Fruit fly (Drosophila melanogaster) whole organism, pupa: ENCODE results near the gene CG42798.
A peak's percentile ranks its signal among the peaks of the same experiment; 100 is the strongest.

ENCODE experiments used
- CG10348 ChIP-seq: fragments of 200-800 bp; sonication (Bioruptor generic); IDR thresholded peaks from 2 replicates; pipeline ENCODE4 v1.3.6; 2022; ENCODE audit warnings: missing biosample characterization, missing genetic modification characterization
- CG12605 ChIP-seq: fragments of 200-800 bp; sonication (Bioruptor generic); IDR thresholded peaks from 2 replicates; pipeline ENCODE4 v1.3.6; 2022; ENCODE audit warnings: missing biosample characterization, missing genetic modification characterization
- CG13204 ChIP-seq: fragments of 200-800 bp; sonication (Bioruptor generic); optimal IDR thresholded peaks from 2 replicates; lab custom pipeline; 2018; ENCODE audit warnings: missing biosample characterization, mild to moderate bottlenecking, missing genetic modification characterization, moderate library complexity
- CG14655 ChIP-seq: fragments of 200-800 bp; sonication (Bioruptor generic); optimal IDR thresholded peaks from 3 replicates; lab custom pipeline; 2017; ENCODE audit warnings: mild to moderate bottlenecking, missing biosample characterization, missing genetic modification reagents, missing genetic modification characterization
- CG15710 ChIP-seq: fragments of 200-800 bp; sonication (Bioruptor generic); optimal IDR thresholded peaks from 2 replicates; lab custom pipeline; 2018; ENCODE audit warnings: missing biosample characterization, mild to moderate bottlenecking, missing genetic modification characterization, moderate library complexity
- CG17806 ChIP-seq: fragments of 200-800 bp; sonication (Bioruptor generic); optimal IDR thresholded peaks from 2 replicates; lab custom pipeline; 2018; ENCODE audit warnings: missing biosample characterization, mild to moderate bottlenecking, missing genetic modification characterization, moderate library complexity
- CG32121 ChIP-seq: fragments of 200-800 bp; sonication (Bioruptor generic); IDR thresholded peaks from 2 replicates; pipeline ENCODE4 v1.3.6; 2022; ENCODE audit warnings: missing biosample characterization, missing genetic modification characterization
- CG34367 ChIP-seq: fragments of 200-800 bp; sonication (Bioruptor generic); optimal IDR thresholded peaks from 2 replicates; lab custom pipeline; 2018; ENCODE audit warnings: missing biosample characterization, mild to moderate bottlenecking, missing genetic modification characterization
- CG4496 ChIP-seq: fragments of 200-800 bp; sonication (Bioruptor generic); IDR thresholded peaks from 3 replicates; pipeline ENCODE4 v1.3.6; 2022; ENCODE audit warnings: missing biosample characterization, missing genetic modification characterization
- CG8159 ChIP-seq: fragments of 200-800 bp; sonication (Bioruptor generic); optimal IDR thresholded peaks from 3 replicates; lab custom pipeline; 2018; ENCODE audit warnings: missing biosample characterization, mild to moderate bottlenecking, missing genetic modification characterization, moderate library complexity
- CG8301 ChIP-seq: fragments of 200-800 bp; sonication (Bioruptor generic); optimal IDR thresholded peaks from 2 replicates; lab custom pipeline; 2018; ENCODE audit warnings: missing biosample characterization, mild to moderate bottlenecking, missing genetic modification characterization
- CG9948 ChIP-seq: fragments of 200-800 bp; sonication (Bioruptor generic); optimal IDR thresholded peaks from 2 replicates; lab custom pipeline; 2018; ENCODE audit warnings: missing biosample characterization, mild to moderate bottlenecking, missing genetic modification characterization, moderate library complexity
- D1 ChIP-seq: fragments of 200-800 bp; sonication (Bioruptor generic); optimal IDR thresholded peaks from 2 replicates; lab custom pipeline; 2018; ENCODE audit warnings: missing biosample characterization, mild to moderate bottlenecking, missing genetic modification characterization, moderate library complexity
- EcR ChIP-seq: fragments of 200-800 bp; sonication (Bioruptor generic); optimal IDR thresholded peaks from 3 replicates; lab custom pipeline; 2019; ENCODE audit warnings: missing biosample characterization, missing genetic modification characterization, mild to moderate bottlenecking, moderate library complexity, missing genetic modification reagents
- Ets98B ChIP-seq: fragments of 200-800 bp; sonication (Bioruptor generic); IDR thresholded peaks from 2 replicates; pipeline ENCODE4 v1.3.6; 2022; ENCODE audit warnings: missing biosample characterization, missing genetic modification characterization
- Pif1A ChIP-seq: fragments of 200-800 bp; sonication (Bioruptor generic); optimal IDR thresholded peaks from 3 replicates; lab custom pipeline; 2016; ENCODE audit warnings: missing biosample characterization, missing genetic modification characterization
- Pif1B ChIP-seq: fragments of 200-800 bp; sonication (Bioruptor generic); optimal IDR thresholded peaks from 3 replicates; lab custom pipeline; 2016; ENCODE audit warnings: missing biosample characterization, missing genetic modification characterization
- Snoo ChIP-seq: fragments of 200-800 bp; sonication (Bioruptor generic); optimal IDR thresholded peaks from 3 replicates; lab custom pipeline; 2017; ENCODE audit warnings: missing biosample characterization, mild to moderate bottlenecking, missing genetic modification characterization, inconsistent platforms
- fd96Ca ChIP-seq: fragments of 200-800 bp; sonication (Bioruptor generic); IDR thresholded peaks from 3 replicates; pipeline ENCODE4 v1.3.6; 2022; ENCODE audit warnings: missing biosample characterization, missing genetic modification characterization
- gl ChIP-seq: fragments of 200-800 bp; sonication (Bioruptor generic); optimal IDR thresholded peaks from 2 replicates; lab custom pipeline; 2018; ENCODE audit warnings: missing biosample characterization, mild to moderate bottlenecking, missing genetic modification characterization
- rn ChIP-seq: fragments of 200-800 bp; sonication (Bioruptor generic); IDR thresholded peaks from 2 replicates; pipeline ENCODE4 v1.3.6; 2022; ENCODE audit warnings: missing biosample characterization, missing genetic modification characterization

The CG42798 gene

dm6 chr3R:17406411-17406810 is at the start of gene CG42798, which contains the start of gene CG42824:
Gene CG42798, plus strand, starts transcription at chr3R:17406678.
Gene CG42824, minus strand, starts transcription at chr3R:17406511.
- TF ChIP-seq CG12605 (GFP tag; lab: Robert Waterston, UW) (no peak), CG4496 (GFP tag; lab: Robert Waterston, UW) (no peak), Pif1A (GFP tag; lab: Kevin White, UChicago) (no peak), CG13204 (GFP tag; lab: Kevin White, UChicago) (no peak), D1 (tag; lab: Kevin White, UChicago) (no peak), CG9948 (tag; lab: Kevin White, UChicago) (no peak), CG32121 (GFP tag; lab: Robert Waterston, UW) (no peak), Ets98B (GFP tag; lab: Robert Waterston, UW) (no peak), CG8301 (tag; lab: Kevin White, UChicago) (no peak), EcR (GFP tag; lab: Kevin White, UChicago) (no peak), CG8159 (no peak), CG14655 (GFP tag; lab: Kevin White, UChicago) (no peak)

dm6 chr3R:17359370-17359769 is 47.1 kb upstream of the CG42798 start:
- TF ChIP-seq CG34367 (tag; lab: Kevin White, UChicago) (no peak), Snoo (tag; lab: Kevin White, UChicago) (no peak), Ets98B (GFP tag; lab: Robert Waterston, UW) (no peak), CG14655 (GFP tag; lab: Kevin White, UChicago) (no peak), CG15710 (tag; lab: Kevin White, UChicago) (no peak), CG4496 (GFP tag; lab: Robert Waterston, UW) (no peak), Pif1A (GFP tag; lab: Kevin White, UChicago) (no peak), D1 (tag; lab: Kevin White, UChicago) (no peak)

dm6 chr3R:17366023-17366422 is 40.5 kb upstream of the CG42798 start, which contains the start of gene beat-IIa:
Gene beat-IIa, minus strand, starts transcription at chr3R:17366119.
- no peak for TF ChIP-seq Snoo (tag; lab: Kevin White, UChicago)
- no peak for TF ChIP-seq Ets98B (GFP tag; lab: Robert Waterston, UW)
- TF ChIP-seq CG15710 (tag; lab: Kevin White, UChicago), result no peak
- TF ChIP-seq CG32121 (GFP tag; lab: Robert Waterston, UW), result no peak
- TF ChIP-seq CG13204 (GFP tag; lab: Kevin White, UChicago), result no peak
- no peak for TF ChIP-seq CG10348 (GFP tag; lab: Robert Waterston, UW)
- no peak for TF ChIP-seq CG8159
- TF ChIP-seq rn, result no peak
- no peak for TF ChIP-seq gl (tag; lab: Kevin White, UChicago)
- TF ChIP-seq D1 (tag; lab: Kevin White, UChicago), result no peak
- TF ChIP-seq fd96Ca (GFP tag; lab: Robert Waterston, UW), result no peak
- TF ChIP-seq CG4496 (GFP tag; lab: Robert Waterston, UW), result no peak
- no peak for TF ChIP-seq CG34367 (tag; lab: Kevin White, UChicago)
- no peak for TF ChIP-seq CG9948 (tag; lab: Kevin White, UChicago)
- TF ChIP-seq CG14655 (GFP tag; lab: Kevin White, UChicago), result no peak

dm6 chr3R:17371094-17371493 is 35.4 kb upstream of the CG42798 start:
- TF ChIP-seq CG34367 (tag; lab: Kevin White, UChicago) (no peak), Snoo (tag; lab: Kevin White, UChicago) (no peak), CG10348 (GFP tag; lab: Robert Waterston, UW) (no peak), CG4496 (GFP tag; lab: Robert Waterston, UW) (peak; percentile 35; the same call in 1 of the 3 replicates), CG32121 (GFP tag; lab: Robert Waterston, UW) (peak; percentile 34; the same call in 1 of the 2 replicates), CG14655 (GFP tag; lab: Kevin White, UChicago) (peak; percentile 22), Pif1B (no peak), CG15710 (tag; lab: Kevin White, UChicago) (peak; percentile 8), Pif1A (GFP tag; lab: Kevin White, UChicago) (peak; percentile 11), gl (tag; lab: Kevin White, UChicago) (no peak), CG13204 (GFP tag; lab: Kevin White, UChicago) (no peak), fd96Ca (GFP tag; lab: Robert Waterston, UW) (peak; percentile 35; the same call in 1 of the 3 replicates), CG9948 (tag; lab: Kevin White, UChicago) (no peak), EcR (GFP tag; lab: Kevin White, UChicago) (no peak), CG8159 (peak; percentile 34), CG17806 (no peak), Ets98B (GFP tag; lab: Robert Waterston, UW) (no peak), CG8301 (tag; lab: Kevin White, UChicago) (peak; percentile 22)

- peak; percentile 50; the same call in 1 of the 3 replicates for TF ChIP-seq CG4496 (GFP tag; lab: Robert Waterston, UW)
- no peak for TF ChIP-seq rn
- peak; percentile 90 for TF ChIP-seq EcR (GFP tag; lab: Kevin White, UChicago)
Measured at dm6 chr3R:17377503-17377902, 29.0 kb upstream of the CG42798 start.

dm6 chr3R:17379051-17379450 is 27.4 kb upstream of the CG42798 start:
- TF ChIP-seq CG17806 (peak; percentile 12), CG8159 (peak; percentile 37), Pif1A (GFP tag; lab: Kevin White, UChicago) (no peak), fd96Ca (GFP tag; lab: Robert Waterston, UW) (no peak), CG15710 (tag; lab: Kevin White, UChicago) (no peak), gl (tag; lab: Kevin White, UChicago) (no peak), CG32121 (GFP tag; lab: Robert Waterston, UW) (no peak), CG13204 (GFP tag; lab: Kevin White, UChicago) (no peak)
